Fruit fly (Drosophila melanogaster) whole organism, embryonic: Measurements from ENCODE around the gene Cln7.

Source experiments
- Antp ChIP-seq: fragments of 200-800 bp; sonication (Bioruptor generic); optimal IDR thresholded peaks from 3 replicates; lab custom pipeline; 2016; ENCODE audit warnings: missing biosample characterization, missing genetic modification characterization
- Atf3 ChIP-seq: fragments of 200-800 bp; sonication (Bioruptor generic); optimal IDR thresholded peaks from 3 replicates; lab custom pipeline; 2016; ENCODE audit warnings: missing biosample characterization, missing genetic modification characterization
- Bteb2 ChIP-seq: fragments of 200-800 bp; sonication (Bioruptor generic); optimal IDR thresholded peaks from 2 replicates; lab custom pipeline; 2016; ENCODE audit warnings: missing biosample characterization, missing genetic modification characterization
- CG10274 ChIP-seq: fragments of 200-800 bp; sonication (Bioruptor generic); optimal IDR thresholded peaks from 3 replicates; lab custom pipeline; 2017; ENCODE audit warnings: missing biosample characterization, mild to moderate bottlenecking, missing genetic modification characterization
- CG11085 ChIP-seq: fragments of 200-800 bp; sonication (Bioruptor generic); IDR thresholded peaks from 2 replicates; pipeline ENCODE4 v1.3.6; 2022; ENCODE audit warnings: missing biosample characterization, missing genetic modification characterization
- CG11247 ChIP-seq: fragments of 200-800 bp; sonication (Bioruptor generic); IDR thresholded peaks from 2 replicates; pipeline ENCODE4 v1.3.6; 2022; ENCODE audit warnings: missing biosample characterization, missing genetic modification characterization
- CG12744 ChIP-seq: fragments of 200-800 bp; sonication (Bioruptor generic); optimal IDR thresholded peaks from 2 replicates; lab custom pipeline; 2016; ENCODE audit warnings: missing biosample characterization, missing genetic modification characterization
- CG12769 ChIP-seq: fragments of 200-800 bp; sonication (Bioruptor generic); optimal IDR thresholded peaks from 2 replicates; lab custom pipeline; 2019; ENCODE audit warnings: missing biosample characterization, mild to moderate bottlenecking, missing genetic modification characterization, moderate library complexity
- CG12942 ChIP-seq: fragments of 200-800 bp; sonication (Bioruptor generic); optimal IDR thresholded peaks from 3 replicates; lab custom pipeline; 2016; ENCODE audit warnings: missing biosample characterization, missing genetic modification characterization
- CG17361 ChIP-seq: fragments of 200-800 bp; sonication (Bioruptor generic); IDR thresholded peaks from 3 replicates; pipeline ENCODE4 v1.3.6; 2022; ENCODE audit warnings: missing biosample characterization, missing genetic modification characterization
- CG18599 ChIP-seq: fragments of 200-800 bp; sonication (Bioruptor generic); optimal IDR thresholded peaks from 3 replicates; lab custom pipeline; 2017; ENCODE audit warnings: missing biosample characterization, missing genetic modification characterization, mild to moderate bottlenecking, moderate library complexity, missing genetic modification reagents
- CG2120 ChIP-seq: fragments of 200-800 bp; sonication (Bioruptor generic); optimal IDR thresholded peaks from 3 replicates; lab custom pipeline; 2016; ENCODE audit warnings: missing biosample characterization, missing genetic modification characterization
- CG2199 ChIP-seq: fragments of 200-800 bp; sonication (Bioruptor generic); IDR thresholded peaks from 3 replicates; pipeline ENCODE4 v1.3.6; 2022; ENCODE audit warnings: missing biosample characterization, missing genetic modification characterization
- CG3065 ChIP-seq: fragments of 200-800 bp; sonication (Bioruptor generic); optimal IDR thresholded peaks from 2 replicates; lab custom pipeline; 2016; ENCODE audit warnings: missing biosample characterization, missing genetic modification characterization
- CG31388 ChIP-seq: fragments of 200-800 bp; sonication (Bioruptor generic); optimal IDR thresholded peaks from 2 replicates; lab custom pipeline; 2016; ENCODE audit warnings: missing biosample characterization, missing genetic modification characterization
- CG4707 ChIP-seq: fragments of 200-800 bp; sonication (Bioruptor generic); optimal IDR thresholded peaks from 2 replicates; lab custom pipeline; 2018; ENCODE audit warnings: missing biosample characterization, mild to moderate bottlenecking, missing genetic modification characterization, moderate library complexity
- CG6791 ChIP-seq: fragments of 200-800 bp; sonication (Bioruptor generic); IDR thresholded peaks from 3 replicates; pipeline ENCODE4 v1.3.6; 2022; ENCODE audit warnings: missing biosample characterization, missing genetic modification characterization; ENCODE audit not compliant: partially characterized antibody
- CG7271 ChIP-seq: fragments of 200-800 bp; sonication (Bioruptor generic); optimal IDR thresholded peaks from 2 replicates; lab custom pipeline; 2018; ENCODE audit warnings: missing biosample characterization, mild to moderate bottlenecking, missing genetic modification characterization, moderate library complexity
- CG8388 ChIP-seq: fragments of 200-800 bp; sonication (Bioruptor generic); optimal IDR thresholded peaks from 2 replicates; lab custom pipeline; 2019; ENCODE audit warnings: missing biosample characterization, mild to moderate bottlenecking, missing genetic modification characterization, moderate library complexity
- Dip3 ChIP-seq: fragments of 200-800 bp; sonication (Bioruptor generic); optimal IDR thresholded peaks from 3 replicates; lab custom pipeline; 2016; ENCODE audit warnings: missing biosample characterization, missing genetic modification characterization
- Doc2 ChIP-seq: fragments of 200-800 bp; sonication (Bioruptor generic); IDR thresholded peaks from 2 replicates; pipeline ENCODE4 v1.3.6; 2022; ENCODE audit warnings: missing biosample characterization, missing genetic modification characterization
- Drgx ChIP-seq: fragments of 200-800 bp; sonication (Bioruptor generic); IDR thresholded peaks from 2 replicates; pipeline ENCODE4 v1.3.6; 2022; ENCODE audit warnings: missing biosample characterization, missing genetic modification characterization
- Fer1 ChIP-seq: fragments of 200-800 bp; sonication (Bioruptor generic); optimal IDR thresholded peaks from 2 replicates; lab custom pipeline; 2017; ENCODE audit warnings: missing biosample characterization, mild to moderate bottlenecking, missing genetic modification characterization
- HLH4C ChIP-seq: fragments of 200-800 bp; sonication (Bioruptor generic); IDR thresholded peaks from 3 replicates; pipeline ENCODE4 v1.3.6; 2022; ENCODE audit warnings: missing biosample characterization, missing genetic modification characterization; ENCODE audit not compliant: partially characterized antibody
- Hr51 ChIP-seq, 2 experiments: fragments of 200-800 bp; sonication (Bioruptor generic); optimal IDR thresholded peaks; 2 replicates in 1 of 2; 3 replicates in 1 of 2; lab custom pipeline; 2016 to 2018; ENCODE audit warnings: missing biosample characterization in 2 of 2, missing genetic modification characterization in 2 of 2, mild to moderate bottlenecking in 1 of 2, moderate library complexity in 1 of 2
- Hr78 ChIP-seq, 2 experiments: fragments of 200-800 bp in 1 of 2; fragments of >200 bp in 1 of 2; sonication (Bioruptor generic) in 1 of 2; optimal IDR thresholded peaks; 2 replicates each; lab custom pipeline; 2017 to 2019; ENCODE audit warnings: missing biosample characterization in 2 of 2, missing genetic modification characterization in 2 of 2, mild to moderate bottlenecking in 1 of 2, moderate library complexity in 1 of 2
- Lpt ChIP-seq: fragments of >200 bp; optimal IDR thresholded peaks from 2 replicates; lab custom pipeline; 2018; ENCODE audit warnings: missing biosample characterization, missing genetic modification characterization
- MESR4 ChIP-seq: fragments of 200-800 bp; sonication (Bioruptor generic); optimal IDR thresholded peaks from 2 replicates; lab custom pipeline; 2018; ENCODE audit warnings: missing biosample characterization, mild to moderate bottlenecking, missing genetic modification characterization, moderate library complexity
- Scr ChIP-seq: fragments of 200-800 bp; sonication (Bioruptor generic); IDR thresholded peaks from 2 replicates; pipeline ENCODE4 v1.3.6; 2022; ENCODE audit warnings: missing biosample characterization, missing genetic modification characterization; ENCODE audit not compliant: partially characterized antibody
- Spps ChIP-seq: fragments of 200-800 bp; sonication (Bioruptor generic); optimal IDR thresholded peaks from 2 replicates; lab custom pipeline; 2018; ENCODE audit warnings: missing biosample characterization, mild to moderate bottlenecking, missing genetic modification characterization
- Usf ChIP-seq: fragments of 200-800 bp; sonication (Bioruptor generic); optimal IDR thresholded peaks from 2 replicates; lab custom pipeline; 2017; ENCODE audit warnings: missing genotype, missing biosample characterization, missing genetic modification characterization
- amos ChIP-seq: fragments of 200-800 bp; sonication (Bioruptor generic); IDR thresholded peaks from 2 replicates; pipeline ENCODE4 v1.3.6; 2022; ENCODE audit warnings: missing biosample characterization, missing genetic modification characterization; ENCODE audit not compliant: partially characterized antibody
- ase ChIP-seq: fragments of 200-800 bp; sonication (Bioruptor generic); IDR thresholded peaks from 3 replicates; pipeline ENCODE4 v1.3.6; 2022; ENCODE audit warnings: missing biosample characterization, missing genetic modification characterization
- ato ChIP-seq: fragments of 200-800 bp; sonication (Bioruptor generic); IDR thresholded peaks from 2 replicates; pipeline ENCODE4 v1.3.6; 2022; ENCODE audit warnings: missing biosample characterization, missing genetic modification characterization; ENCODE audit not compliant: partially characterized antibody
- dan ChIP-seq: fragments of 200-800 bp; sonication (Bioruptor generic); IDR thresholded peaks from 2 replicates; pipeline ENCODE4 v1.3.6; 2022; ENCODE audit warnings: missing biosample characterization, missing genetic modification characterization
- dm ChIP-seq: fragments of 200-800 bp; sonication (Bioruptor generic); optimal IDR thresholded peaks from 3 replicates; lab custom pipeline; 2016; ENCODE audit warnings: missing biosample characterization, missing genetic modification characterization
- dpn ChIP-seq, 2 experiments: fragments of 200-800 bp; sonication (Bioruptor generic); optimal IDR thresholded peaks; 3 replicates each; lab custom pipeline; 2016; ENCODE audit warnings: missing biosample characterization in 2 of 2, missing genetic modification characterization in 2 of 2
- inv ChIP-seq: fragments of 200-800 bp; sonication (Bioruptor generic); IDR thresholded peaks from 2 replicates; pipeline ENCODE4 v1.3.6; 2022; ENCODE audit warnings: missing biosample characterization, missing genetic modification characterization; ENCODE audit not compliant: partially characterized antibody
- kah ChIP-seq: fragments of 200-800 bp; sonication (Bioruptor generic); optimal IDR thresholded peaks from 2 replicates; lab custom pipeline; 2018; ENCODE audit warnings: missing biosample characterization, mild to moderate bottlenecking, missing genetic modification characterization
- mam ChIP-seq: fragments of 200-800 bp; sonication (Bioruptor generic); optimal IDR thresholded peaks from 3 replicates; lab custom pipeline; 2016; ENCODE audit warnings: missing biosample characterization, missing genetic modification characterization
- nerfin-1 ChIP-seq: fragments of 200-800 bp; sonication (Bioruptor generic); optimal IDR thresholded peaks from 3 replicates; lab custom pipeline; 2019; ENCODE audit warnings: missing biosample characterization, mild to moderate bottlenecking, missing genetic modification characterization, moderate library complexity
- tgo ChIP-seq: fragments of 200-800 bp; sonication (Bioruptor generic); IDR thresholded peaks from 3 replicates; pipeline ENCODE4 v1.3.6; 2022; ENCODE audit warnings: missing biosample characterization, missing genetic modification characterization
- toy ChIP-seq: fragments of 200-800 bp; sonication (Bioruptor generic); IDR thresholded peaks from 2 replicates; pipeline ENCODE4 v1.3.6; 2022; ENCODE audit warnings: missing biosample characterization, missing genetic modification characterization
- trh ChIP-seq: fragments of 200-800 bp; sonication (Bioruptor generic); optimal IDR thresholded peaks from 2 replicates; lab custom pipeline; 2016; ENCODE audit warnings: missing biosample characterization, missing genetic modification characterization
- tup ChIP-seq: fragments of 200-800 bp; sonication (Bioruptor generic); optimal IDR thresholded peaks from 2 replicates; lab custom pipeline; 2016; ENCODE audit warnings: missing biosample characterization, mild to moderate bottlenecking, missing genetic modification characterization, moderate library complexity
- unpg ChIP-seq: fragments of 200-800 bp; sonication (Bioruptor generic); optimal IDR thresholded peaks from 3 replicates; lab custom pipeline; 2018; ENCODE audit warnings: missing biosample characterization, mild to moderate bottlenecking, missing genetic modification characterization, moderate library complexity
- vfl ChIP-seq: fragments of 200-800 bp; sonication (Bioruptor generic); optimal IDR thresholded peaks from 2 replicates; lab custom pipeline; 2016; ENCODE audit warnings: missing biosample characterization, missing genetic modification characterization
- zfh1 ChIP-seq: fragments of 200-800 bp; sonication (Bioruptor generic); IDR thresholded peaks from 3 replicates; pipeline ENCODE4 v1.3.6; 2022; ENCODE audit warnings: missing biosample characterization, missing genetic modification characterization

Gene Cln7

dm6 chr3L:7367798-7368678 is 23.1 kb upstream of the Cln7 start (continued):
- no peak for TF ChIP-seq Scr
- TF ChIP-seq Usf, result no peak
- peak; percentile 98 for TF ChIP-seq kah (GFP tag; lab: Kevin White, UChicago)
- TF ChIP-seq Fer1 (GFP tag; lab: Kevin White, UChicago), result peak; percentile 18
- TF ChIP-seq CG8388 (GFP tag; lab: Kevin White, UChicago), result no peak
- TF ChIP-seq Doc2, result no peak
- no peak; the same call in 2 of the 3 replicates for TF ChIP-seq HLH4C (GFP tag; lab: Robert Waterston, UW)
- TF ChIP-seq MESR4 (GFP tag; lab: Kevin White, UChicago), result peak; percentile 1
- TF ChIP-seq CG7271 (tag; lab: Kevin White, UChicago), result no peak
- no peak for TF ChIP-seq dan (GFP tag; lab: Robert Waterston, UW)
- TF ChIP-seq nerfin-1, result peak; percentile 31
- TF ChIP-seq tup (GFP tag; lab: Kevin White, UChicago), result no peak
- no peak; the same call in 2 of the 3 replicates for TF ChIP-seq tgo (GFP tag; lab: Robert Waterston, UW)
- TF ChIP-seq CG12744 (GFP tag; lab: Kevin White, UChicago), result no peak
- no peak for TF ChIP-seq Drgx (GFP tag; lab: Robert Waterston, UW)
- TF ChIP-seq Antp, result no peak
- no peak for TF ChIP-seq Lpt
- TF ChIP-seq CG11247 (GFP tag; lab: Robert Waterston, UW), result no peak
- TF ChIP-seq CG18599 (GFP tag; lab: Kevin White, UChicago), result peak; percentile 53
- no peak for TF ChIP-seq Bteb2 (GFP tag; lab: Kevin White, UChicago)
- no peak for TF ChIP-seq amos (GFP tag; lab: Robert Waterston, UW)
- TF ChIP-seq CG2120 (GFP tag; lab: Kevin White, UChicago), result peak; percentile 59
- no peak for TF ChIP-seq mam (GFP tag; lab: Kevin White, UChicago)
- no peak for TF ChIP-seq CG11085 (GFP tag; lab: Robert Waterston, UW)
- TF ChIP-seq CG3065 (GFP tag; lab: Kevin White, UChicago), result no peak
- no peak for TF ChIP-seq CG31388 (GFP tag; lab: Kevin White, UChicago)
- TF ChIP-seq Atf3 (GFP tag; lab: Kevin White, UChicago), result no peak
- no peak for TF ChIP-seq CG4707 (GFP tag; lab: Kevin White, UChicago)
- peak; percentile 7 to 18 for TF ChIP-seq dpn (GFP tag; optimal IDR thresholded peaks at IDR 0.05; lab: Kevin White, UChicago)
- TF ChIP-seq CG12942 (GFP tag; lab: Kevin White, UChicago), result peak; percentile 26
- no peak for TF ChIP-seq toy (GFP tag; lab: Robert Waterston, UW)
- peak in 1 of 2 experiments; percentile 40 for TF ChIP-seq Hr51 (GFP tag; optimal IDR thresholded peaks at IDR 0.05; lab: Kevin White, UChicago)
- TF ChIP-seq CG17361, result peak; percentile 62; the same call in 1 of the 3 replicates
- no peak for TF ChIP-seq ase (GFP tag; lab: Robert Waterston, UW)
- 0 out of 3 replicates have a peak, but pooled peaks have one; percentile 67 for TF ChIP-seq CG2199 (GFP tag; lab: Robert Waterston, UW)
- no peak for TF ChIP-seq trh
- no peak for TF ChIP-seq CG6791 (GFP tag; lab: Robert Waterston, UW)
- peak in 1 of 2 experiments; percentile 47 for TF ChIP-seq Hr78 (GFP tag; optimal IDR thresholded peaks at IDR 0.05; lab: Kevin White, UChicago)
- TF ChIP-seq Dip3 (GFP tag; lab: Kevin White, UChicago), result no peak
- peak; percentile 47; the same call in 2 of the 3 replicates for TF ChIP-seq zfh1 (GFP tag; lab: Robert Waterston, UW)
- no peak for TF ChIP-seq Spps (tag; lab: Kevin White, UChicago)
- no peak for TF ChIP-seq inv (GFP tag; lab: Robert Waterston, UW)
- TF ChIP-seq unpg (GFP tag; lab: Kevin White, UChicago), result peak; percentile 59
- TF ChIP-seq vfl (GFP tag; lab: Kevin White, UChicago), result no peak
- TF ChIP-seq CG10274 (GFP tag; lab: Kevin White, UChicago), result peak; percentile 0
- no peak for TF ChIP-seq dm (GFP tag; lab: Kevin White, UChicago)
- TF ChIP-seq ato (GFP tag; lab: Robert Waterston, UW), result 0 out of 2 replicates have a peak, but pooled peaks have one; percentile 32
- TF ChIP-seq CG12769 (tag; lab: Kevin White, UChicago), result peak; percentile 48
